Worm (Caenorhabditis elegans): ENCODE measurements around the gene M110.10.

The M110.10 gene

ce11 chrII:8177095-8177494 lies 37.2 kb downstream of the M110.10 start, which contains the start of gene acr-14:
Gene acr-14 (minus strand): TSS chrII:8177195.
- TF ChIP-seq Y53F4B.3 (GFP tag; IDR thresholded peaks at IDR 0.05) (no peak), madf-6 (GFP tag; IDR thresholded peaks at IDR 0.05) (no peak), ceh-91 (GFP tag; IDR thresholded peaks at IDR 0.05) (no peak), pha-4 (tag; optimal IDR thresholded peaks at IDR 0.05) (no peak), F33H1.4 (GFP tag; IDR thresholded peaks at IDR 0.05) (no peak), dox-1 (GFP tag; IDR thresholded peaks at IDR 0.05) (no peak), hmg-20 (GFP tag; IDR thresholded peaks at IDR 0.05) (no peak), lsy-27 (tag; optimal IDR thresholded peaks at IDR 0.05; ENCODE audit: borderline replicate concordance, insufficient read depth) (no peak), ceh-100 (GFP tag; IDR thresholded peaks at IDR 0.05) (no peak), madf-10 (tag; optimal IDR thresholded peaks at IDR 0.05) (no peak), die-1 (tag; optimal IDR thresholded peaks at IDR 0.05) (no peak), unc-130 (GFP tag; optimal IDR thresholded peaks at IDR 0.05) (no peak), rec-8 (tag; optimal IDR thresholded peaks at IDR 0.05) (no peak), ets-4 (GFP tag; optimal IDR thresholded peaks at IDR 0.05) (no peak), snpc-1.3 (tag; optimal IDR thresholded peaks at IDR 0.05; ENCODE audit: insufficient read depth) (no peak), egl-44 (GFP tag; IDR thresholded peaks at IDR 0.05) (no peak), dpl-1 (GFP tag; optimal IDR thresholded peaks at IDR 0.05) (no peak), snpc-4 (GFP tag; optimal IDR thresholded peaks at IDR 0.05) (no peak), snpc-4 (tag; optimal IDR thresholded peaks at IDR 0.05) (no peak)

ce11 chrII:8174148-8174547 lies 40.1 kb downstream of the M110.10 start:
- TF ChIP-seq ceh-91 (GFP tag; IDR thresholded peaks at IDR 0.05): no peak
- TF ChIP-seq ztf-6 (GFP tag; IDR thresholded peaks at IDR 0.05): no peak
- no peak for TF ChIP-seq ZK185.1 (tag; optimal IDR thresholded peaks at IDR 0.05; ENCODE audit: poor library complexity, severe bottlenecking)
- TF ChIP-seq sptf-2 (GFP tag; optimal IDR thresholded peaks at IDR 0.05): no peak
- TF ChIP-seq repo-1 (tag; optimal IDR thresholded peaks at IDR 0.05): no peak
- TF ChIP-seq F22D6.2 (tag; optimal IDR thresholded peaks at IDR 0.05): no peak
- TF ChIP-seq zfh-2 (GFP tag; conservative IDR thresholded peaks at IDR 0.05): no peak
- no peak for TF ChIP-seq ceh-100 (GFP tag; IDR thresholded peaks at IDR 0.05)
- TF ChIP-seq rec-8 (tag; optimal IDR thresholded peaks at IDR 0.05): no peak
- no peak for TF ChIP-seq F39B2.1 (GFP tag; IDR thresholded peaks at IDR 0.05)
- TF ChIP-seq F37B4.10 (GFP tag; IDR thresholded peaks at IDR 0.05): no peak
- no peak for TF ChIP-seq bed-2 (GFP tag; IDR thresholded peaks at IDR 0.05)
- no peak for TF ChIP-seq F23B12.7 (tag; optimal IDR thresholded peaks at IDR 0.05; ENCODE audit: insufficient read depth)
- no peak for TF ChIP-seq nfya-2 (GFP tag; IDR thresholded peaks at IDR 0.05)
- TF ChIP-seq rcor-1 (GFP tag; IDR thresholded peaks at IDR 0.05): no peak
- TF ChIP-seq tlf-1 (GFP tag; optimal IDR thresholded peaks at IDR 0.05): no peak

ce11 chrII:8173449-8173848 lies 40.8 kb downstream of the M110.10 start, which contains the start of the genes decr-1.3 and T05C12.1:
Gene decr-1.3 (minus strand): TSS chrII:8173549.
Gene T05C12.1 (plus strand): TSS chrII:8173680.
- no peak for TF ChIP-seq Y79H2A.3 (GFP tag; conservative IDR thresholded peaks at IDR 0.05)
- TF ChIP-seq K12H6.12 (tag; optimal IDR thresholded peaks at IDR 0.05): no peak
- no peak for TF ChIP-seq sdz-38 (tag; optimal IDR thresholded peaks at IDR 0.05)
- TF ChIP-seq nfya-1 (tag; optimal IDR thresholded peaks at IDR 0.05; ENCODE audit: borderline replicate concordance, insufficient read depth): no peak
- no peak for TF ChIP-seq nhr-90 (tag; optimal IDR thresholded peaks at IDR 0.05)
- TF ChIP-seq T07F8.4 (tag; optimal IDR thresholded peaks at IDR 0.05): no peak
- TF ChIP-seq ceh-91 (GFP tag; IDR thresholded peaks at IDR 0.05): no peak
- TF ChIP-seq F23B12.7 (tag; optimal IDR thresholded peaks at IDR 0.05; ENCODE audit: insufficient read depth): no peak
- no peak for TF ChIP-seq nhr-120 (GFP tag; IDR thresholded peaks at IDR 0.05)
- no peak for TF ChIP-seq F39B2.1 (GFP tag; IDR thresholded peaks at IDR 0.05)
- TF ChIP-seq lin-35 (GFP tag; optimal IDR thresholded peaks at IDR 0.05): no peak
- no peak for TF ChIP-seq Y56A3A.18 (GFP tag; IDR thresholded peaks at IDR 0.05)
- TF ChIP-seq unc-62 (GFP tag; optimal IDR thresholded peaks at IDR 0.05): no peak
- no peak for TF ChIP-seq ekl-4 (GFP tag; IDR thresholded peaks at IDR 0.05)
- no peak for TF ChIP-seq atf-7 (tag; optimal IDR thresholded peaks at IDR 0.05)
- no peak for TF ChIP-seq lsl-1 (GFP tag; optimal IDR thresholded peaks at IDR 0.05)
- no peak for TF ChIP-seq madf-3 (GFP tag; IDR thresholded peaks at IDR 0.05)

Measured in whole organism, young adult.